Worm (Caenorhabditis elegans): Measurements from ENCODE around the gene tag-52.

DNA sequence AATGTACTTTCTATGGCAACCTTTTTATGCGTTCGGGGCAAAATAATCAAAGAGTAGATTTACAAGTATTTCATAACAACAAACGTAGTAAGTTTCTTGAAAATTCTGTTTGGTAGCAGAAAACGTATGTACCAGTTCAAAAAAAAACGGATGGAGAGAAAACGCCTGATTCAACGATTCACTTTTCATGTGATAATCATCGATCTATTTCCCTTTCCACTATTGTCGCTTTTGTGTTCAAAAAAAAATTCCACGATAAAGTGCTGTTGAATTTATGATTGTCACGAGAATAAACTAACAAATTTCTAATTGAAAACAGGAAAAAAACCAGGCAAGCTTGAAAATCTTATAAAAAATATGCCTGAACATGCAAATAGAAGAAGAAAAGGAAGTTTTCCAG is 17.5 kb upstream of the tag-52 start:
- no peak for TF ChIP-seq cog-1 (tag; optimal IDR thresholded peaks at IDR 0.05)
- TF ChIP-seq flt-1 (GFP tag; IDR thresholded peaks at IDR 0.05), result no peak
- TF ChIP-seq T22C8.4 (GFP tag; IDR thresholded peaks at IDR 0.05), result no peak
- no peak for TF ChIP-seq med-1 (GFP tag; optimal IDR thresholded peaks at IDR 0.05; ENCODE audit: insufficient read depth)
